Worm (Caenorhabditis elegans) whole organism, L4/young adult: ENCODE measurements around the gene T01D3.3.

Experiments used
- W03F9.2 ChIP-seq: fragments of 150-350 bp; optimal IDR thresholded peaks from 2 replicates; lab custom pipeline; 2014; ENCODE audit warnings: missing biosample characterization, missing genetic modification characterization
- dao-5 ChIP-seq: sonication (generic microtip); optimal IDR thresholded peaks from 2 replicates; lab custom pipeline; 2016; ENCODE audit warnings: missing genotype, missing genetic modification characterization, moderate library complexity, missing compliant biosample characterization
- him-1 ChIP-seq: sonication (generic microtip); optimal IDR thresholded peaks from 2 replicates; lab custom pipeline; 2016; ENCODE audit warnings: missing genotype, missing genetic modification reagents, missing genetic modification characterization, missing compliant biosample characterization

Gene T01D3.3

DNA sequence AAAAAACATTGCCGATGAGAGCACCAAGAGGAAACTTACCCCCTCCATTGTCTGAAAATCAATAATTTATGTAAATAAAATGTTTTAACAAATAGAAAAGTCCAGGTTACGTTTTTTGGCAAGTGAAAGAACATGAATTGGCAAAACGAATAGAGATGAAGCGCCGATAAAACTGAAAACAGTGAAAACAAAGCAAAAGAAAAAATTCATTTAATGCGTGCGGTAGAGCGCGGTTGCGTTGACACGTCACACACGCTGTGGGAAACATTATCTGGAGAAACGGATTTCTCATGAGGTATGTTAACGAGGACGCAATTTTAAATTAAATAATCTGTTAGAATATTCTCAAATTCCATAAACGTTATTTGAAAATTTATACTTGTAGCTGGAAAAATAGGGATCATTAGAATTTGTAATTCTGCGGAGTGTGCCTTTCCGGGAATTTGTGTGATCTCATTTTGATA, 11.2 kb downstream of the T01D3.3 start, which contains the start of gene zipt-9:
zipt-9 (minus strand) TSS at position 51 of the 464 bp plus-strand sequence.
- TF ChIP-seq W03F9.2 (tag; lab: Kevin White, UChicago) (no peak), dao-5 (tag; lab: Kevin White, UChicago) (no peak), him-1 (tag; lab: Kevin White, UChicago) (peak; percentile 30)

DNA sequence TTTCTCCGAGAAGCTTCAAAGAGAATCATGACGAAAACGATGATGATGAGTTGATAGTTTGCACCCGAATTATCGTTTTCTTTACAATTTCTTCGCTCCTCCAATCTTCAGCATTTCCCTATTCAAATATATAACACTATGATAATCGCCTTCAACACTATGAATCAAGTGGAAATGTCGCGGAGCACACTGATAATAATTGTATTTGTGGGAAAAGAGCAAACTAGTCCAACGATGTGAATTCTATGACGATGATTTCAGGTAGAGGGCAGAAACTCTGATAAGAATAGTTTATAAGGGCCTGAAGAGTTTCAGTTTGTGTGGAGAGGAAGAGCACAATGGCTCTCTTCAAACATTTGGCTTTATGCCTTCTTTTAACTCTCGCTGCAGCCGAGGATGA, 12.5 kb downstream of the T01D3.3 start, which contains the start of gene T01D3.6:
T01D3.6 (plus strand) TSS at position 294 of the 400 bp plus-strand sequence.
- no peak for TF ChIP-seq him-1 (tag; lab: Kevin White, UChicago)
- TF ChIP-seq dao-5 (tag; lab: Kevin White, UChicago): no peak
- TF ChIP-seq W03F9.2 (tag; lab: Kevin White, UChicago): no peak

DNA sequence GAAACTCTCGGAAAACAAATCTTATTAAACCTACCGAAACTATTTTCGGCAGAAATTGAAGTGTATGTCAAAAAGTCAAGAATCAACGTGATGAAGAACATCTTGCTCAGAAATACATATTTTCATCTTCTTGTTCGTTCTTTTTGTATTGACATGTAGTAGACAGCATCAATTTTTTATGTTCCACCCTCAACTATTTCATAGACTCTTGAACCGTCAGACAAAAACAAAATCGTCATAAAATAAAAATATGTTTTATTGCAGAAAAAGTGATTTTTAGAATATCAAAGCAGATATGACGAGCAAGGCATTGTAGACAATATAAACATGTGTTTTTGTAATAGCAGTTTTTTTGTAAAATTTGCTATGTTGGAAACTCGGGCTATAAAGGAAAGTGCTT, 20.7 kb downstream of the T01D3.3 start, which contains the start of gene F35E12.2:
F35E12.2 (minus strand) TSS at position 101 of the 400 bp plus-strand sequence.
- no peak for TF ChIP-seq dao-5 (tag; lab: Kevin White, UChicago)
- no peak for TF ChIP-seq W03F9.2 (tag; lab: Kevin White, UChicago)
- TF ChIP-seq him-1 (tag; lab: Kevin White, UChicago): no peak

DNA sequence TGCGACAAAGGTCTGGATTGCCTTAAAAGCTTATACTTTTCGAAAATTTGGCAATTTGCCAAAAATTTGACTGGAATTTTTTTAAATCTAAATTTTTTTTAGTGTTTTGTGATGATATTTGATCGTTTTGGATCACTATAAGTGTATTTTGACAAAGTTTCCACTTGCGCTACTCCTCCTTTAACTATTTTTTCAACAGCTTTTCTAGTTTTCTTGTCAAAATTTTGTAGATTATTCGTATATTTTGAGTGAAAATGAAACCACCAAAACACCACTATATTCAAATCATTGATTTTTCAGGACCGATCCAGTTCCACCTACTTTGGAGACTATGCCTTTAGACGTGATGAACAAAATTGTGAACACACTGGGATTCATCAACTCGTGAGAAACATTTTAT, 21.5 kb downstream of the T01D3.3 start, which contains the start of gene fbxa-181:
fbxa-181 (plus strand) TSS at position 301 of the 400 bp plus-strand sequence.
- TF ChIP-seq dao-5 (tag; lab: Kevin White, UChicago) (no peak), W03F9.2 (tag; lab: Kevin White, UChicago) (no peak), him-1 (tag; lab: Kevin White, UChicago) (no peak)

DNA sequence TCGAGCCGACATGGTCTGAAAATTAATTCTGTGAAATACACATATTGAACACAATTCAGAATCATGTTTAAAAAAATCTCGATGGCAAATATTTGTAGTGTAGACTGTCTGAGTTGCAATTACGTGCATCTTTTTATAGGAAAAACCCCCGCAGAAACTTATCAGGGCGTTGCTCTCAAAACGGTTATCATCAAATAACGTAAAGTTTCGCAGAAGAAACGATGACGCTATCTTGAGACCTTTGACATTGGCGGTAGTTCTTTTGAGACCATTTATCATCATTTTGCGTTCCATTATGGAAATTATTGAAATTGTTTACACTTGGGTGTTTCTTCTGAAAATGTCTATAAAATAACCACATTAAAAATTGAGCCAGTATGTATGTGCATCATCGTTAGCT, 26.7 kb downstream of the T01D3.3 start, which contains the start of gene dct-17:
dct-17 (minus strand) TSS at position 23 of the 400 bp plus-strand sequence.
- no peak for TF ChIP-seq W03F9.2 (tag; lab: Kevin White, UChicago)

DNA sequence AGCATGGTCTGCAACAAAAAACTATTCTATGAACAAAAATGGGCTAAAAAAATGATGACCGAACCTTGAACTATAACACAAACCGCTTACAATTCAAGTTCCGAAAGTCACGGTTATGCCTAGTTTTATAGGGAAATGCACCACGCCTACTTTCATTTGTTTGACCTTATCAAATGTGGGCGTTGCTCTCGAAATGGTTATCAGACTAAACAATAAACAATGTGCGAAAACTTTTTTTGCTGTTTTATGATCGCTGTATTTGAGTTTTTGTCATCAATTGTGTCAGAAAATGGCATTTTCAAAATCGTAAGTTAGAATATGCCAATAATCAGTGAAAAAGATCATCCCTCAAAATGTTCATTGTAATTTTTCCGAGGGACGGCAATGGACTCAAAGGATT, 32.1 kb downstream of the T01D3.3 start, which contains the start of gene F35E12.6:
F35E12.6 (minus strand) TSS at position 101 of the 400 bp plus-strand sequence.
- TF ChIP-seq him-1 (tag; lab: Kevin White, UChicago): no peak
- TF ChIP-seq W03F9.2 (tag; lab: Kevin White, UChicago): no peak
- TF ChIP-seq dao-5 (tag; lab: Kevin White, UChicago): no peak

DNA sequence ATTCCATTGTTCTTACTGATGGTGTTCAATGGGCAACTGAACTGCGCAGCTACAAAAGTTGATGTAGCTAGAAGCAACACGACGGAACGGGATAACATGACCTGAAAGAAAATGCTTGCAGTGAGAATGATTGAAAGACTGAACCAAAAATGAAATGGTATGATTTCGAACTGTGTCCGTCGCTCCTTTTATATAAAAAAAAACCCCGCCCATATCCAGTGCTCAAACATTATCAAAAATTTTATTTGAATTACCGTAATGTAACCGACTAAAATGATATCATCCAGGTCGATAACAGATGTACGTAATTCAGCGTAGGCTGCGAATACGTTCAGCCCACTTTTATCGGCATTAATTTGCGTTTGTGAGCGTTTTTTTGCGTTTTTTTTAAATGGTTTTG, 34.3 kb downstream of the T01D3.3 start, which contains the start of gene irg-5:
irg-5 (minus strand) TSS at position 101 of the 400 bp plus-strand sequence.
- TF ChIP-seq W03F9.2 (tag; lab: Kevin White, UChicago) (no peak), him-1 (tag; lab: Kevin White, UChicago) (no peak), dao-5 (tag; lab: Kevin White, UChicago) (no peak)

DNA sequence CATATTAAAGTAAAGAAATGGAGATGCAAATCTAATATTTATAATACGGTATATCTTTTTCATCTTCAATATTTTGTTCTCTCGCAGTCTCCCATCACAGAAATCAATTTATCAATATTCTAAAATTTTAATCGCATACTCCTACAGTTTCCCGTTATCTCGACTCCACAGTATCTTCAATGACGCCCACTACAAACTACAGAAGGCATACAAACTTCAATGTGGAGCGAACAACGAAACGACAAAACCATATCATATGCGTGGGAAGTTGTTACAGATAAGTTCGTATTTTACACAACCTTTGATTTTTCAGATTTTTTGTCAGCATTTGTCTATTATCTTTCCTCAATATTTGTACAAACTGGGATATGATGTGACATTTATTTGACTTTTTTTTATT, 35.8 kb downstream of the T01D3.3 start:
- TF ChIP-seq him-1 (tag; lab: Kevin White, UChicago) (no peak), W03F9.2 (tag; lab: Kevin White, UChicago) (no peak), dao-5 (tag; lab: Kevin White, UChicago) (no peak)

DNA sequence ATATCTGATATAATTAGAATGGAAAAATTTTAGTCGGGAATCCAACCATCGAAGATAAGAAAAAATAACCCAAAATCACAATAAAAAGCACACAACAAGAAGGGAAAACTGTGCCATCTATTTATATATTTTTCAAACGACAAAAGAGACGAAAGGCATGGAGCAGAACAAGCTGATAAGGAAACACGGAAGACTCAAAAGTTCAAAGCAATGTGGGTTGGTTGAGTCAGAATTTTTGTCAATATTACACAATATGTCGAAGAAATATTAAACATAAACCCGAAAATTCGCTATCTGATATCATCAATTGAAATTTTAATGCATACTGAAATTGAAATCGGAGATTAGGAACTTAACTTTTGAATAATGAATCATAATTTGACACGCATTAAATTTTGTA, 40.8 kb downstream of the T01D3.3 start, which contains the start of gene F35E12.9:
F35E12.9 (minus strand) TSS at position 227 of the 400 bp plus-strand sequence.
- TF ChIP-seq W03F9.2 (tag; lab: Kevin White, UChicago): no peak
- TF ChIP-seq dao-5 (tag; lab: Kevin White, UChicago): no peak
- TF ChIP-seq him-1 (tag; lab: Kevin White, UChicago): no peak

DNA sequence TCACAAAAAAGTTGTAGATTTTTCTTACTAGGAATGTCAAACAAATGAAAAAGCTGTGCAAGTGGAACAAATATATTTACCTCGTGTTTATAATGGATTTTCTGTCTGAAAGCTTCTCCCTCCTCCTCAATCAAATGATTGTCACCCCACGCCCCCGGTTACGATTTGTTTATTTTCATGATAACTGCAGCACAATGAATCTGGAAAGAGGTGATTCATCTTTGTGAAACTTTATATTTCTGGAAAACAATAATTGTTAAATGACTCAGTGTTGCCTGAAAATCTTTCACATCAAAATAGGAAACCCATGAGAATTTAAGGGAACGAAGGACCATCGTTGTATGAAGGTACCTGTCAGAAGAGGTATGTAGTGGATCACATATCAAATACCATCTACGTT, 44.6 kb downstream of the T01D3.3 start, which contains the start of gene F35E12.10:
F35E12.10 (minus strand) TSS at position 101 of the 400 bp plus-strand sequence.
- TF ChIP-seq dao-5 (tag; lab: Kevin White, UChicago) (no peak), him-1 (tag; lab: Kevin White, UChicago) (no peak)

DNA sequence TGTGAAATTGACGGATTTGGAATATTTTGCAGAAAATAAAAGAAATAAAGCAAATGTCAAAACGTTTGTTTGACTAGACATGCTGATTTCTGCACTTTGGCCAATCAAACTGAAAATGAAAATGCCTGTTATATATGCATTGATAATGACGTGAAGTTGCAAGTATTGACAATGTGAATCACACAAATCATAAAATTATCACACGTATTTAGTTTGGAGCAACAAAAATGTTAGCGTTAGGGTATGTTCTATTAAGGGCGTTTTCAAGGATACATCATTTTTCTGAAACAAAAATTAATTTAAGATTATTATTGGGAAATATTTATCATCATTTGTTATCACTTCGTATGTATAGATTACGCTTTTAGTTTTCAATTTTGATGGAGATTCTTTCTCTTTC, 47.7 kb downstream of the T01D3.3 start, which contains the start of gene cld-9:
cld-9 (minus strand) TSS at position 81 of the 400 bp plus-strand sequence.
- no peak for TF ChIP-seq him-1 (tag; lab: Kevin White, UChicago)
- no peak for TF ChIP-seq dao-5 (tag; lab: Kevin White, UChicago)
- TF ChIP-seq W03F9.2 (tag; lab: Kevin White, UChicago): no peak

DNA sequence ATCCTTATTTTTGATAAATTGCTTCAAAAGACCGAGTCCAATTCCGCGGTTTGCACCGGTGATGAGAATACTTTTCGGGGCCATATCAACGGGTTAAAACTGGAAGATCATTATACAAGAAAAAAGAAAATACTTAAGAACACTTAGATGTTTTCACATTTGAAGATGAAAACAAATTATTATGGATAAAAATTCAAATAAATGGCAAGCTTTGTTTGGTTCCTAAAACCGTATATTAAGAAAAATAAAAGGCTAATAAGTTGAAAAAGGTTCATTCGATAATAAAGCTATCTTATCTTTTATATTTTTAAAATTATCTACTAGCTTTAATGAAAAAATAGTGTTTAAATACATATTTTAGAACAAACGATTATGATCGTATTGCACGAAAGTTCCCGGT, 49.4 kb downstream of the T01D3.3 start, which contains the start of gene F20G2.1:
F20G2.1 (minus strand) TSS at position 101 of the 400 bp plus-strand sequence.
- no peak for TF ChIP-seq dao-5 (tag; lab: Kevin White, UChicago)
- no peak for TF ChIP-seq him-1 (tag; lab: Kevin White, UChicago)
- TF ChIP-seq W03F9.2 (tag; lab: Kevin White, UChicago): no peak

DNA sequence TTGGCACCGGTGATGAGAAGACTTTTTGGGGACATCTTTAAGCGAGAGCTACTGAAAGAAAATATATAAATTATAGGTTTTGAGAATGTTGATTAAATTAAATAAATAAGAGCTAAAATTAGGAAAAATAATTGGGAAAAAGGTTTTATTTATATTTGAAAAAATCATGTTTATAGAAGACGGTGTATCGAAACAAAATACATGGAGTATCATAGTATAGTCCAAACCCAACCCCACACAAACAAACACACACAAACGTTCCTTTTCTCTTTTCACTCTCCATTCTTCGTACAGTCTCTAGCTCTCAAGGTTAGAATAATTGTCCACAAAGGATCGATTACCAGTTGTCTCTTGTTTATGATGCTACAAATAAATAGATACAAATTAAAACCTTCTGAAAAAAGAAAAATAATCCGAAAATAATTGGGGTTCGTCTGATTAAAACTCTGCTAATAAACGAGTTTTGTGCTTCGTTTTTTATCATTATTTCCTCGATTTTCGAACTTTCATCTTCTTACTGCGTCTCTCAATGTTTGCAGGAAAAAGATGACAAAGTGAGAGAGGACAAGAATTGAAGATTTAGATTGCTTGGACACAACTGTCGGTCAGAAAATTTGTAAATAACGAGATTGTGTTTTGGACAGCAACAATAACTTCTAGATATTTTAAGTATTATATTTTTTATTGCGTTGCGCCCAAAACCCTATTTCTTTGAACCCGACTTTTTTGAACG, 52.5 kb downstream of the T01D3.3 start, which contains the start of gene F20G2.2:
F20G2.2 (minus strand) TSS at position 51 of the 733 bp plus-strand sequence.
- TF ChIP-seq W03F9.2 (tag; lab: Kevin White, UChicago) (no peak), him-1 (tag; lab: Kevin White, UChicago) (no peak), dao-5 (tag; lab: Kevin White, UChicago) (no peak)
